Fruit fly (Drosophila melanogaster): ENCODE measurements around the gene Atg8a.

Atg8a gene

dm6 chrX:10739614-10740436, 28.3 kb downstream of the Atg8a start (continued):
- TF ChIP-seq pum (GFP tag; optimal IDR thresholded peaks at IDR 0.05) (no peak), nmo (GFP tag; optimal IDR thresholded peaks at IDR 0.05) (no peak), Pdp1 (GFP tag; optimal IDR thresholded peaks at IDR 0.05) (peak in 1 of 2 experiments; percentile 99), CG34376 (GFP tag; optimal IDR thresholded peaks at IDR 0.05) (peak; percentile 70), CG9932 (GFP tag; IDR thresholded peaks at IDR 0.05) (peak; percentile 9; the same call in 1 of the 2 replicates), CG33213 (GFP tag; optimal IDR thresholded peaks at IDR 0.05) (no peak), CG30403 (GFP tag; optimal IDR thresholded peaks at IDR 0.05) (no peak), org-1 (GFP tag; optimal IDR thresholded peaks at IDR 0.05) (no peak), CG4820 (GFP tag; optimal IDR thresholded peaks at IDR 0.05) (no peak)

DNA sequence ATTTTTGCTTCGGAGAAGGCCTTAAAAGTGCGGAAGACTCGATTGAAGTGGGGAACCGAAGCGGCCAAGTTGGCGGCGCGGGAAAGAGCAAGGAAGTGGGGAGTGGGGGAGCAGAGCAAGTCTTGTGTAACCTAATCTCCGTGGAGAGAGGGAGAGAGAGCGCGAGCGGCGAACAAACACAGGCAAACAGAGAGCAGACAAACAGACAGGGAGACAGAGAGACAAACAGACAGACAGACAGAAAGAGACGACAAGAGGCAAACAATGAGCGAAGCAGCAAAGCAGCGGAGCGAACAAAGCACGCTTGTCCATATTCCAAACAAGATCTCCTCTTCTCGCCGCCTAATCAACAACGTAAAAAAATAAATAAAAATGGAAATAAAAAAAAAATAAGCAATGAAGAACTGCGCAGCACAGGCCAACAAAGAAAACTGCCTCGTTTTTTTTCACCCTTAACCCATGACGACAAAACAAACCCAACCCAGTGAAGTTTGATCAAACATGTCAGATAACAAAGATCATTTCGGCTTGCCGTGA, 29.2 kb downstream of the Atg8a start:
- TF ChIP-seq grn (GFP tag; optimal IDR thresholded peaks at IDR 0.05) = peak; percentile 82
- no peak for TF ChIP-seq Nf-YC (tag; optimal IDR thresholded peaks at IDR 0.05)
- TF ChIP-seq psq (GFP tag; optimal IDR thresholded peaks at IDR 0.05) = peak; percentile 27
- peak; percentile 30 for TF ChIP-seq CG6854 (GFP tag; optimal IDR thresholded peaks at IDR 0.05)
- no peak for TF ChIP-seq CG32772 (GFP tag; IDR thresholded peaks at IDR 0.05)
- 0 out of 3 replicates have a peak, but pooled peaks have one; percentile 45 for TF ChIP-seq CG34224 (GFP tag; IDR thresholded peaks at IDR 0.05; ENCODE audit: partially characterized antibody)
- TF ChIP-seq pros (GFP tag; optimal IDR thresholded peaks at IDR 0.05) = peak; percentile 64
- peak; percentile 69 for TF ChIP-seq HLHmδ (GFP tag; optimal IDR thresholded peaks at IDR 0.05)
- TF ChIP-seq nom (GFP tag; optimal IDR thresholded peaks at IDR 0.05) = peak; percentile 38
- TF ChIP-seq CG10267 (tag; optimal IDR thresholded peaks at IDR 0.05) = no peak
- TF ChIP-seq Hr78 (GFP tag; optimal IDR thresholded peaks at IDR 0.05) = peak in 1 of 2 experiments; percentile 19
- peak; percentile 29 for TF ChIP-seq gsb-n (tag; optimal IDR thresholded peaks at IDR 0.05)
- TF ChIP-seq E2f2 (GFP tag; IDR thresholded peaks at IDR 0.05) = 0 out of 2 replicates have a peak, but pooled peaks have one; percentile 10
- TF ChIP-seq ci (GFP tag; IDR thresholded peaks at IDR 0.05) = peak; percentile 50; the same call in 1 of the 3 replicates
- TF ChIP-seq ATbp (GFP tag; optimal IDR thresholded peaks at IDR 0.05) = peak; percentile 2
- peak; percentile 18 for TF ChIP-seq Vsx1 (GFP tag; optimal IDR thresholded peaks at IDR 0.05)
- peak; percentile 79 for TF ChIP-seq CG12769 (tag; optimal IDR thresholded peaks at IDR 0.05)
- TF ChIP-seq sob (GFP tag; IDR thresholded peaks at IDR 0.05) = no peak
- TF ChIP-seq CG31441 (GFP tag; IDR thresholded peaks at IDR 0.05) = 0 out of 2 replicates have a peak, but pooled peaks have one; percentile 13
- TF ChIP-seq cg (GFP tag; optimal IDR thresholded peaks at IDR 0.05) = peak; percentile 29
- peak; percentile 62 for TF ChIP-seq CG10543 (GFP tag; optimal IDR thresholded peaks at IDR 0.05)
- peak; percentile 12; the same call in 1 of the 2 replicates for TF ChIP-seq CG13287 (GFP tag; IDR thresholded peaks at IDR 0.05; ENCODE audit: partially characterized antibody)
- TF ChIP-seq CG4707 (GFP tag; optimal IDR thresholded peaks at IDR 0.05) = peak; percentile 9
- no peak for TF ChIP-seq CG2129 (GFP tag; IDR thresholded peaks at IDR 0.05; ENCODE audit: partially characterized antibody)
- peak; percentile 9 for TF ChIP-seq CG15696 (tag; optimal IDR thresholded peaks at IDR 0.05)
- no peak for TF ChIP-seq twi (tag; optimal IDR thresholded peaks at IDR 0.05)
- TF ChIP-seq Adf1 (GFP tag; IDR thresholded peaks at IDR 0.05) = peak; percentile 46
- TF ChIP-seq lbe (GFP tag; optimal IDR thresholded peaks at IDR 0.05) = peak; percentile 31
- peak; percentile 8 for TF ChIP-seq CHES-1-like (GFP tag; optimal IDR thresholded peaks at IDR 0.05)
- TF ChIP-seq sim (GFP tag; IDR thresholded peaks at IDR 0.05) = 0 out of 2 replicates have a peak, but pooled peaks have one; percentile 34
- TF ChIP-seq CG2875 (GFP tag; optimal IDR thresholded peaks at IDR 0.05) = peak; percentile 35
- TF ChIP-seq Sox100B (GFP tag; optimal IDR thresholded peaks at IDR 0.05) = no peak
- TF ChIP-seq CG9932 (GFP tag; IDR thresholded peaks at IDR 0.05) = 0 out of 2 replicates have a peak, but pooled peaks have one; percentile 10
- TF ChIP-seq CG15011 (GFP tag; optimal IDR thresholded peaks at IDR 0.05) = peak; percentile 3
- no peak for TF ChIP-seq bbx (GFP tag; IDR thresholded peaks at IDR 0.05; ENCODE audit: partially characterized antibody)
- TF ChIP-seq Med (GFP tag) = peak; percentile 85
- 0 out of 3 replicates have a peak, but pooled peaks have one; percentile 24 for TF ChIP-seq CG2199 (GFP tag; IDR thresholded peaks at IDR 0.05)
